Worm (Caenorhabditis elegans): ENCODE measurements around the gene F28C6.10.

DNA sequence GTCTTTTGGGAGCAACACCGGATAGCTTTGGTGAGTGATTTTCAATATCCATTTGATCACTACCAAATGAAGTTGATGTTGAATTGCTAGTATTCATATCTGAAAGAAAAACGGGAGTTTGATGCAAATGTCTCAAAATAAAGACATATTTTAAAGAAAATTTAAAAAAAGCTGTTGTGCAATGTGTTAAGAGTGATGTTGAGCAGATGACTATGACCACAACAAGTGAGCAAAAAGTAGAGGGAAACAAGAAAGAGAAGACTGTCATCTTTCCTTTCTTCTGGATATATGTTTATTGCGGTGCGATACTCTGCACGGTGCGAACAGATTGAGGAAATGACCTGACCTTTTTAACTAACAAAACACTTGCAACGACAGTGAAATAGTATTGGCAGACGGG, 15.6 kb downstream of the F28C6.10 start, which contains the start of gene T22C8.4:
- TF ChIP-seq tbx-37 (GFP tag; conservative IDR thresholded peaks at IDR 0.05) (no peak), ets-7 (tag; optimal IDR thresholded peaks at IDR 0.05) (no peak), F13C5.2 (tag; optimal IDR thresholded peaks at IDR 0.05) (no peak), ama-1 (optimal IDR thresholded peaks at IDR 0.05) (no peak), pes-1 (GFP tag; IDR thresholded peaks at IDR 0.05) (no peak)

Data from whole organism, early embryonic.